Fruit fly (Drosophila melanogaster) whole organism, embryonic: ENCODE results near the gene CG31294.

ENCODE experiments used
- ATbp ChIP-seq: fragments of 200-800 bp; sonication (Bioruptor generic); optimal IDR thresholded peaks from 2 replicates; lab custom pipeline; 2017; ENCODE audit warnings: missing biosample characterization, mild to moderate bottlenecking, missing genetic modification characterization, missing genetic modification reagents
- CG8924 ChIP-seq: fragments of 200-800 bp; optimal IDR thresholded peaks from 3 replicates; lab custom pipeline; 2019; ENCODE audit warnings: missing biosample characterization, mild to moderate bottlenecking, missing genetic modification characterization, moderate library complexity
- psq ChIP-seq: fragments of 200-800 bp; sonication (Bioruptor generic); optimal IDR thresholded peaks from 2 replicates; lab custom pipeline; 2017; ENCODE audit warnings: missing biosample characterization, missing genetic modification characterization

dm6 chr3R:15666900-15667507, 49.4 kb downstream of the CG31294 start:
- TF ChIP-seq CG8924 (tag; lab: Kevin White, UChicago): no peak
- peak; percentile 53 for TF ChIP-seq ATbp
- no peak for TF ChIP-seq psq
